Worm (Caenorhabditis elegans) whole organism, L4/young adult: ENCODE measurements around the gene unc-5.

Experiments used
- W03F9.2 ChIP-seq: fragments of 150-350 bp; optimal IDR thresholded peaks from 2 replicates; lab custom pipeline; 2014; ENCODE audit warnings: missing biosample characterization, missing genetic modification characterization
- dao-5 ChIP-seq: sonication (generic microtip); optimal IDR thresholded peaks from 2 replicates; lab custom pipeline; 2016; ENCODE audit warnings: missing genotype, missing genetic modification characterization, moderate library complexity, missing compliant biosample characterization
- him-1 ChIP-seq: sonication (generic microtip); optimal IDR thresholded peaks from 2 replicates; lab custom pipeline; 2016; ENCODE audit warnings: missing genotype, missing genetic modification reagents, missing genetic modification characterization, missing compliant biosample characterization

DNA sequence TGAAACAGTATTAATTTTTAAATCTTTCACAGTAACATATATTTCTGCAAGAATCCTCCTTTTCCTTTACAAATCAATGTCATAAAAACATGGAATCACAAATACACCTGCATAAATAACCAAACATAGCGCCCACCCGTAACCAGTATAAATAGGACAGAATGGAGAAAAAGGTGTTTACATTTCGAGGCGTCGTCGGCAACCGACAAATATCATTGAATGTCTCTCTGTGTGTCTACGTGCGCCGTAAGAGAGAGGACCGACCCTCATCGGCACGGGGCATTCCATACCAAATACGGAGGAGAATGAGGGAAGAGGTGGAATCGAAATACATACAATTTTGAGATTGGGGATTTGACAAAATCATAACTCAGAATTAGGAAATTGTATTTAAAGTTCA is 37.0 kb upstream of the unc-5 start:
- no peak for TF ChIP-seq dao-5 (tag; lab: Kevin White, UChicago)
- no peak for TF ChIP-seq W03F9.2 (tag; lab: Kevin White, UChicago)
- no peak for TF ChIP-seq him-1 (tag; lab: Kevin White, UChicago)
